Worm (Caenorhabditis elegans): ENCODE measurements around the gene fipp-1.

DNA sequence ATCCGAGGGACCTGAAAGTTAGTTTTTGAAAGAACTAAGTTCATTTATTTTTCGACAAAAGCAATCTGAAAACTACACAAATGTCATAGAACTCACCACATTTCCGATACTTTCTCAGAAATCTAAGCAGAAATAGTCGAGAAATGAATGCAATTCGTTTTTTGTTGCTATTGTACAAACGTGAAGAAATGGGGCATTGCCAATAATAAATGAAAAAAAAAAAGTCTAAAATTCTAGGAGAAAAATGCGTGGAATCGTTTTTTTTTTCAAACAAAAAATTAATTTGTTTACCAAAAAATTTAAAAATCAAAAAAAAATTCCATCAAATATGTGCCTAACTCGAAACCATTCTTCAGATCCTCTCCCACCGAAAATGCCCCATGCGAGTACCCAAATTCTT, 40.1 kb downstream of the fipp-1 start, which contains the start of gene Y47D7A.17:
- TF ChIP-seq lsy-12 (tag; optimal IDR thresholded peaks at IDR 0.05) = no peak
- TF ChIP-seq R02D3.7 (tag; optimal IDR thresholded peaks at IDR 0.05) = no peak
- TF ChIP-seq snpc-4 (tag; optimal IDR thresholded peaks at IDR 0.05) = no peak
- no peak for TF ChIP-seq ceh-16 (tag; optimal IDR thresholded peaks at IDR 0.05)
- no peak for TF ChIP-seq ztf-11 (tag; optimal IDR thresholded peaks at IDR 0.05)
